Fruit fly (Drosophila melanogaster): ENCODE measurements around the gene Ranbp21.

Ranbp21 gene

dm6 chrX:19631365-19631832 is 20.7 kb downstream of the Ranbp21 start:
- peak; percentile 35 for TF ChIP-seq CG17801 (GFP tag; optimal IDR thresholded peaks at IDR 0.05; ENCODE audit: partially characterized antibody)

dm6 chrX:19625405-19625804 is 26.7 kb downstream of the Ranbp21 start, which contains the start of gene CG14212:
Gene CG14212 (plus strand): TSS chrX:19625705.
- no peak for TF ChIP-seq CG17801 (GFP tag; optimal IDR thresholded peaks at IDR 0.05; ENCODE audit: partially characterized antibody)

- no peak for TF ChIP-seq CG17801 (GFP tag; optimal IDR thresholded peaks at IDR 0.05; ENCODE audit: partially characterized antibody)
Measured at dm6 chrX:19622924-19623323, 29.1 kb downstream of the Ranbp21 start, which contains the start of the genes Naa20A and MKP-4. Gene Naa20A (minus strand): TSS chrX:19623074. Gene MKP-4 (plus strand): TSS chrX:19623114.

- no peak for TF ChIP-seq CG17801 (GFP tag; optimal IDR thresholded peaks at IDR 0.05; ENCODE audit: partially characterized antibody)
Measured at dm6 chrX:19621145-19621544, 30.9 kb downstream of the Ranbp21 start, which contains the start of gene CG14221. Gene CG14221 (minus strand): TSS chrX:19621245.

dm6 chrX:19618183-19618740 is 33.8 kb downstream of the Ranbp21 start, which contains the start of the genes Pstk and Tim9b:
Gene Pstk (minus strand): TSS chrX:19618537.
Gene Tim9b (minus strand): TSS chrX:19618537.
- TF ChIP-seq CG17801 (GFP tag; optimal IDR thresholded peaks at IDR 0.05; ENCODE audit: partially characterized antibody) = no peak

dm6 chrX:19615990-19616663 is 35.9 kb downstream of the Ranbp21 start, which contains the start of gene CG14210:
Gene CG14210 (plus strand): TSS chrX:19616196.
- TF ChIP-seq CG17801 (GFP tag; optimal IDR thresholded peaks at IDR 0.05; ENCODE audit: partially characterized antibody) = no peak

dm6 chrX:19613473-19613872 is 38.6 kb downstream of the Ranbp21 start:
- TF ChIP-seq CG17801 (GFP tag; optimal IDR thresholded peaks at IDR 0.05; ENCODE audit: partially characterized antibody) = peak; percentile 85

- TF ChIP-seq CG17801 (GFP tag; optimal IDR thresholded peaks at IDR 0.05; ENCODE audit: partially characterized antibody) = no peak
Measured at dm6 chrX:19611226-19611625, 40.8 kb downstream of the Ranbp21 start, which contains the start of the genes Shawn and Tyler. Gene Shawn (plus strand): TSS chrX:19611526. Gene Tyler (plus strand): TSS chrX:19611526.

- TF ChIP-seq CG17801 (GFP tag; optimal IDR thresholded peaks at IDR 0.05; ENCODE audit: partially characterized antibody) = no peak
Measured at dm6 chrX:19608042-19608609, 43.9 kb downstream of the Ranbp21 start.

- TF ChIP-seq CG17801 (GFP tag; optimal IDR thresholded peaks at IDR 0.05; ENCODE audit: partially characterized antibody) = no peak
Measured at dm6 chrX:19606971-19607370, 45.1 kb downstream of the Ranbp21 start.

dm6 chrX:19606558-19606957 is 45.5 kb downstream of the Ranbp21 start:
- TF ChIP-seq CG17801 (GFP tag; optimal IDR thresholded peaks at IDR 0.05; ENCODE audit: partially characterized antibody) = no peak

dm6 chrX:19605915-19606314 is 46.2 kb downstream of the Ranbp21 start:
- no peak for TF ChIP-seq CG17801 (GFP tag; optimal IDR thresholded peaks at IDR 0.05; ENCODE audit: partially characterized antibody)

- no peak for TF ChIP-seq CG17801 (GFP tag; optimal IDR thresholded peaks at IDR 0.05; ENCODE audit: partially characterized antibody)
Measured at dm6 chrX:19604997-19605396, 47.1 kb downstream of the Ranbp21 start, which contains the start of gene CG14207. Gene CG14207 (plus strand): TSS chrX:19605199.

dm6 chrX:19603953-19604352 is 48.1 kb downstream of the Ranbp21 start:
- TF ChIP-seq CG17801 (GFP tag; optimal IDR thresholded peaks at IDR 0.05; ENCODE audit: partially characterized antibody) = no peak

dm6 chrX:19602483-19602882 is 49.6 kb downstream of the Ranbp21 start:
- no peak for TF ChIP-seq CG17801 (GFP tag; optimal IDR thresholded peaks at IDR 0.05; ENCODE audit: partially characterized antibody)

- TF ChIP-seq CG17801 (GFP tag; optimal IDR thresholded peaks at IDR 0.05; ENCODE audit: partially characterized antibody) = peak; percentile 69
Measured at dm6 chrX:19601644-19602043, 50.4 kb downstream of the Ranbp21 start, which contains the start of gene CG14220. Gene CG14220 (minus strand): TSS chrX:19601851.
